Fruit fly (Drosophila melanogaster) whole organism, embryonic: ENCODE measurements around the gene Taf6.

Source experiments
- Ada2b ChIP-seq: fragments of 200-800 bp; sonication (Bioruptor generic); IDR thresholded peaks from 2 replicates; pipeline ENCODE4 v1.3.6; 2022; ENCODE audit warnings: missing biosample characterization, missing genetic modification characterization
- BEAF-32 ChIP-seq: fragments of 200-800 bp; sonication (Bioruptor generic); optimal IDR thresholded peaks from 3 replicates; lab custom pipeline; 2017; ENCODE audit warnings: missing biosample characterization, missing genetic modification characterization, mild to moderate bottlenecking, moderate library complexity, missing genetic modification reagents
- CG10267 ChIP-seq: fragments of 200-800 bp; sonication (Bioruptor generic); optimal IDR thresholded peaks from 2 replicates; lab custom pipeline; 2018; ENCODE audit warnings: missing biosample characterization, mild to moderate bottlenecking, missing genetic modification characterization, moderate library complexity
- CG12104 ChIP-seq: fragments of 200-800 bp; sonication (Bioruptor generic); optimal IDR thresholded peaks from 3 replicates; lab custom pipeline; 2016; ENCODE audit warnings: missing biosample characterization, missing genetic modification characterization
- CG12299 ChIP-seq: fragments of 200-800 bp; sonication (Bioruptor generic); optimal IDR thresholded peaks from 2 replicates; lab custom pipeline; 2018; ENCODE audit warnings: missing biosample characterization, mild to moderate bottlenecking, missing genetic modification characterization
- CG13287 ChIP-seq: fragments of 200-800 bp; sonication (Bioruptor generic); IDR thresholded peaks from 2 replicates; pipeline ENCODE4 v1.3.6; 2022; ENCODE audit warnings: missing biosample characterization, missing genetic modification characterization; ENCODE audit not compliant: partially characterized antibody
- CG14441 ChIP-seq: fragments of 200-800 bp; sonication (Bioruptor generic); IDR thresholded peaks from 2 replicates; pipeline ENCODE4 v1.3.6; 2022; ENCODE audit warnings: missing biosample characterization, missing genetic modification characterization
- CG16863 ChIP-seq: fragments of 200-800 bp; sonication (Bioruptor generic); optimal IDR thresholded peaks from 3 replicates; lab custom pipeline; 2016; ENCODE audit warnings: missing biosample characterization, missing genetic modification characterization
- CG1792 ChIP-seq: fragments of 200-800 bp; sonication (Bioruptor generic); optimal IDR thresholded peaks from 2 replicates; lab custom pipeline; 2016; ENCODE audit warnings: missing biosample characterization, missing genetic modification characterization
- CG2129 ChIP-seq: fragments of 200-800 bp; sonication (Bioruptor generic); IDR thresholded peaks from 2 replicates; pipeline ENCODE4 v1.3.6; 2022; ENCODE audit warnings: missing biosample characterization, missing genetic modification characterization; ENCODE audit not compliant: partially characterized antibody
- CG30020 ChIP-seq: fragments of 200-800 bp; optimal IDR thresholded peaks from 2 replicates; lab custom pipeline; 2019; ENCODE audit warnings: missing biosample characterization, mild to moderate bottlenecking, missing genetic modification characterization, moderate library complexity
- CG3065 ChIP-seq: fragments of 200-800 bp; sonication (Bioruptor generic); optimal IDR thresholded peaks from 2 replicates; lab custom pipeline; 2016; ENCODE audit warnings: missing biosample characterization, missing genetic modification characterization
- CG31441 ChIP-seq: fragments of 200-800 bp; sonication (Bioruptor generic); IDR thresholded peaks from 2 replicates; pipeline ENCODE4 v1.3.6; 2022; ENCODE audit warnings: missing biosample characterization, missing genetic modification characterization
- CG32532 ChIP-seq: fragments of 200-800 bp; sonication (Bioruptor generic); IDR thresholded peaks from 2 replicates; pipeline ENCODE4 v1.3.6; 2022; ENCODE audit warnings: missing biosample characterization, missing genetic modification characterization
- CG33213 ChIP-seq: fragments of 200-800 bp; sonication (Bioruptor generic); optimal IDR thresholded peaks from 3 replicates; lab custom pipeline; 2016; ENCODE audit warnings: missing biosample characterization, missing genetic modification characterization
- CG4328 ChIP-seq: fragments of 200-800 bp; sonication (Bioruptor generic); optimal IDR thresholded peaks from 3 replicates; lab custom pipeline; 2017; ENCODE audit warnings: missing biosample characterization, missing genetic modification reagents, missing genetic modification characterization
- CG4360 ChIP-seq: fragments of 200-800 bp; sonication (Bioruptor generic); IDR thresholded peaks from 2 replicates; pipeline ENCODE4 v1.3.6; 2022; ENCODE audit warnings: missing biosample characterization, missing genetic modification characterization
- CG5180 ChIP-seq: fragments of 200-800 bp; sonication (Bioruptor generic); optimal IDR thresholded peaks from 3 replicates; lab custom pipeline; 2017; ENCODE audit warnings: missing biosample characterization, missing genetic modification characterization, mild to moderate bottlenecking, moderate library complexity, missing genetic modification reagents
- CG7357 ChIP-seq: fragments of 200-800 bp; sonication (Bioruptor generic); IDR thresholded peaks from 3 replicates; pipeline ENCODE4 v1.3.6; 2022; ENCODE audit warnings: missing biosample characterization, missing genetic modification characterization
- CG7963 ChIP-seq: fragments of 200-800 bp; sonication (Bioruptor generic); IDR thresholded peaks from 3 replicates; pipeline ENCODE4 v1.3.6; 2022; ENCODE audit warnings: missing biosample characterization, missing genetic modification characterization; ENCODE audit not compliant: partially characterized antibody
- CG7987 ChIP-seq: fragments of 200-800 bp; sonication (Bioruptor generic); optimal IDR thresholded peaks from 2 replicates; lab custom pipeline; 2018; ENCODE audit warnings: missing biosample characterization, mild to moderate bottlenecking, missing genetic modification characterization, moderate library complexity
- CG9817 ChIP-seq: fragments of 200-800 bp; sonication (Bioruptor generic); optimal IDR thresholded peaks from 2 replicates; lab custom pipeline; 2018; ENCODE audit warnings: missing biosample characterization, mild to moderate bottlenecking, missing genetic modification characterization, moderate library complexity
- D19A ChIP-seq: fragments of 200-800 bp; optimal IDR thresholded peaks from 3 replicates; lab custom pipeline; 2019; ENCODE audit warnings: missing biosample characterization, mild to moderate bottlenecking, missing genetic modification characterization, moderate library complexity
- Deaf1 ChIP-seq: fragments of 200-800 bp; optimal IDR thresholded peaks from 3 replicates; lab custom pipeline; 2019; ENCODE audit warnings: missing biosample characterization, mild to moderate bottlenecking, missing genetic modification characterization, moderate library complexity
- Dek ChIP-seq: fragments of 200-800 bp; sonication (Bioruptor generic); optimal IDR thresholded peaks from 3 replicates; lab custom pipeline; 2019; ENCODE audit warnings: missing biosample characterization, mild to moderate bottlenecking, missing genetic modification characterization, moderate library complexity
- HLHmδ ChIP-seq: fragments of 200-800 bp; sonication (Bioruptor generic); optimal IDR thresholded peaks from 2 replicates; lab custom pipeline; 2018; ENCODE audit warnings: missing biosample characterization, mild to moderate bottlenecking, missing genetic modification characterization, moderate library complexity
- Med ChIP-seq: fragments of 200-800 bp; sonication (Bioruptor generic); peaks from one replicate; lab custom pipeline; 2016; ENCODE audit warnings: missing biosample characterization, missing genetic modification characterization, mild to moderate bottlenecking, inconsistent platforms, moderate library complexity
- Oli ChIP-seq: fragments of 200-800 bp; sonication (Bioruptor generic); optimal IDR thresholded peaks from 2 replicates; lab custom pipeline; 2018; ENCODE audit warnings: missing biosample characterization, mild to moderate bottlenecking, missing genetic modification characterization, moderate library complexity
- Pdp1 ChIP-seq, 2 experiments: fragments of 200-800 bp; sonication (Bioruptor generic); optimal IDR thresholded peaks; 3 replicates each; lab custom pipeline; 2016; ENCODE audit warnings: missing biosample characterization in 2 of 2, missing genetic modification characterization in 2 of 2, mild to moderate bottlenecking in 1 of 2, moderate library complexity in 1 of 2
- ab ChIP-seq: fragments of 200-800 bp; sonication (Bioruptor generic); optimal IDR thresholded peaks from 2 replicates; lab custom pipeline; 2016; ENCODE audit warnings: missing biosample characterization, missing genetic modification characterization
- ase ChIP-seq: fragments of 200-800 bp; sonication (Bioruptor generic); IDR thresholded peaks from 3 replicates; pipeline ENCODE4 v1.3.6; 2022; ENCODE audit warnings: missing biosample characterization, missing genetic modification characterization
- fd3F ChIP-seq: fragments of 200-800 bp; sonication (Bioruptor generic); optimal IDR thresholded peaks from 2 replicates; lab custom pipeline; 2018; ENCODE audit warnings: missing biosample characterization, mild to moderate bottlenecking, missing genetic modification characterization, moderate library complexity
- gce ChIP-seq: fragments of 200-800 bp; sonication (Bioruptor generic); IDR thresholded peaks from 3 replicates; pipeline ENCODE4 v1.3.6; 2022; ENCODE audit warnings: missing biosample characterization, missing genetic modification characterization
- gem ChIP-seq: fragments of 200-800 bp; sonication (Bioruptor generic); optimal IDR thresholded peaks from 2 replicates; lab custom pipeline; 2019; ENCODE audit warnings: missing biosample characterization, mild to moderate bottlenecking, missing genetic modification characterization, moderate library complexity
- jumu ChIP-seq: fragments of 200-800 bp; sonication (Bioruptor generic); optimal IDR thresholded peaks from 3 replicates; lab custom pipeline; 2016; ENCODE audit warnings: missing biosample characterization, missing genetic modification characterization
- ken ChIP-seq: fragments of 200-800 bp; sonication (Bioruptor generic); IDR thresholded peaks from 3 replicates; pipeline ENCODE4 v1.3.6; 2022; ENCODE audit warnings: missing biosample characterization, missing genetic modification characterization
- klu ChIP-seq: fragments of 200-800 bp; sonication (Bioruptor generic); IDR thresholded peaks from 2 replicates; pipeline ENCODE4 v1.3.6; 2022; ENCODE audit warnings: missing biosample characterization, missing genetic modification characterization
- lab ChIP-seq: fragments of 200-800 bp; sonication (Bioruptor generic); optimal IDR thresholded peaks from 3 replicates; lab custom pipeline; 2017; ENCODE audit warnings: missing biosample characterization, missing genetic modification characterization, mild to moderate bottlenecking, moderate library complexity, missing genetic modification reagents
- maf-S ChIP-seq: fragments of 200-800 bp; sonication (Bioruptor generic); optimal IDR thresholded peaks from 2 replicates; lab custom pipeline; 2016; ENCODE audit warnings: missing biosample characterization, missing genetic modification characterization
- onecut ChIP-seq: fragments of 200-800 bp; sonication (Bioruptor generic); IDR thresholded peaks from 2 replicates; pipeline ENCODE4 v1.3.6; 2022; ENCODE audit warnings: missing biosample characterization, missing genetic modification characterization
- p53 ChIP-seq: fragments of 200-800 bp; sonication (Bioruptor generic); optimal IDR thresholded peaks from 2 replicates; lab custom pipeline; 2016; ENCODE audit warnings: missing biosample characterization, missing genetic modification characterization
- run ChIP-seq: fragments of 200-800 bp; sonication (Bioruptor generic); optimal IDR thresholded peaks from 3 replicates; lab custom pipeline; 2018; ENCODE audit warnings: missing biosample characterization, mild to moderate bottlenecking, missing genetic modification characterization
- scrt ChIP-seq: fragments of 200-800 bp; sonication (Bioruptor generic); optimal IDR thresholded peaks from 2 replicates; lab custom pipeline; 2018; ENCODE audit warnings: missing biosample characterization, mild to moderate bottlenecking, missing genetic modification characterization, moderate library complexity
- sisA ChIP-seq: fragments of 200-800 bp; sonication (Bioruptor generic); IDR thresholded peaks from 2 replicates; pipeline ENCODE4 v1.3.6; 2022; ENCODE audit warnings: missing biosample characterization, missing genetic modification characterization
- tap ChIP-seq: fragments of 200-800 bp; optimal IDR thresholded peaks from 3 replicates; lab custom pipeline; 2019; ENCODE audit warnings: missing biosample characterization, mild to moderate bottlenecking, missing genetic modification characterization, moderate library complexity
- tgo ChIP-seq: fragments of 200-800 bp; sonication (Bioruptor generic); IDR thresholded peaks from 3 replicates; pipeline ENCODE4 v1.3.6; 2022; ENCODE audit warnings: missing biosample characterization, missing genetic modification characterization
- zfh2 ChIP-seq: fragments of 200-800 bp; sonication (Bioruptor generic); optimal IDR thresholded peaks from 2 replicates; lab custom pipeline; 2016; ENCODE audit warnings: missing biosample characterization, missing genetic modification characterization

Gene Taf6

DNA sequence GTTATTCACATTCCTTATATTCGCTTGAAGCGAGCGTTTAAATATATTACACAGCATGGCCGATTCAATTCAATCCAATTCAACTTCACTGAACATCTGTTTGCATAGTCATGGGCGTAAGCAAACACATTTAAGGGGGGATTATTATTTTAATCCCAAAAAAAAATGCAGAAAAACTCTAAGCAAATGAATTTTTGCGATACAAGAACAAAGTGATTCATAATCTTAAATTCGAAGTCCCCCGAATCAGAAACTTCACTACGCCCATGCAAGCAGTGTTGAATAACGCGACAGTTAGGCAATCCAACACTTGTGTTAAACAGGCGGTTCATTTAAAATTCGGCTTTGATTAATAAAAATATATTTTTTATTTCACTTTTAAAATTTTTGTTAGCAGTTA, 8.5 kb upstream of the Taf6 start, which contains the start of gene CG14100 (continued):
- peak; percentile 100 for TF ChIP-seq CG4328 (GFP tag; lab: Kevin White, UChicago)
- peak; percentile 100 for TF ChIP-seq Pdp1 (GFP tag; optimal IDR thresholded peaks at IDR 0.05; lab: Kevin White, UChicago)
- TF ChIP-seq Deaf1 (tag; lab: Kevin White, UChicago) = peak; percentile 92
- TF ChIP-seq CG32532 (GFP tag; lab: Robert Waterston, UW) = peak; percentile 100
- TF ChIP-seq CG13287 (GFP tag; lab: Robert Waterston, UW) = peak; percentile 59; the same call in 1 of the 2 replicates
- peak; percentile 100 for TF ChIP-seq tap (tag; lab: Kevin White, UChicago)
- peak; percentile 98 for TF ChIP-seq D19A (tag; lab: Kevin White, UChicago)
- peak; percentile 100 for TF ChIP-seq Oli (tag; lab: Kevin White, UChicago)
- TF ChIP-seq tgo (GFP tag; lab: Robert Waterston, UW) = peak; percentile 100
- TF ChIP-seq fd3F (GFP tag; lab: Kevin White, UChicago) = peak; percentile 100
- TF ChIP-seq CG9817 (tag; lab: Kevin White, UChicago) = peak; percentile 100
- TF ChIP-seq jumu (GFP tag; lab: Kevin White, UChicago) = peak; percentile 100
- peak; percentile 100 for TF ChIP-seq ken
- peak; percentile 100 for TF ChIP-seq gem (tag; lab: Kevin White, UChicago)
- TF ChIP-seq ase (GFP tag; lab: Robert Waterston, UW) = peak; percentile 100
- TF ChIP-seq sisA (GFP tag; lab: Robert Waterston, UW) = peak; percentile 100
- no peak for TF ChIP-seq CG7963
- TF ChIP-seq CG16863 (GFP tag; lab: Kevin White, UChicago) = peak; percentile 100
- TF ChIP-seq Ada2b (GFP tag; lab: Robert Waterston, UW) = peak; percentile 100
- peak; percentile 100 for TF ChIP-seq run (tag; lab: Kevin White, UChicago)
- TF ChIP-seq onecut (GFP tag; lab: Robert Waterston, UW) = peak; percentile 100
- TF ChIP-seq ab (GFP tag; lab: Kevin White, UChicago) = peak; percentile 100
- TF ChIP-seq CG7357 (GFP tag; lab: Robert Waterston, UW) = peak; percentile 100
- peak; percentile 100 for TF ChIP-seq p53
- TF ChIP-seq CG12104 (GFP tag; lab: Kevin White, UChicago) = peak; percentile 100
- TF ChIP-seq CG3065 (GFP tag; lab: Kevin White, UChicago) = peak; percentile 100
- TF ChIP-seq CG2129 = no peak
- TF ChIP-seq CG7987 (GFP tag; lab: Kevin White, UChicago) = peak; percentile 100
- peak; percentile 63 for TF ChIP-seq BEAF-32 (GFP tag; lab: Kevin White, UChicago)
- peak; percentile 100 for TF ChIP-seq zfh2 (GFP tag; lab: Kevin White, UChicago)
- TF ChIP-seq CG1792 (GFP tag; lab: Kevin White, UChicago) = peak; percentile 100
- TF ChIP-seq CG31441 (GFP tag; lab: Robert Waterston, UW) = peak; percentile 100
- peak; percentile 100 for TF ChIP-seq gce (GFP tag; lab: Robert Waterston, UW)
- TF ChIP-seq CG12299 (tag; lab: Kevin White, UChicago) = peak; percentile 100
- peak; percentile 94 for TF ChIP-seq CG30020 (tag; lab: Kevin White, UChicago)
- peak; percentile 100 for TF ChIP-seq maf-S (GFP tag; lab: Kevin White, UChicago)
- peak; percentile 100 for TF ChIP-seq Dek (tag; lab: Kevin White, UChicago)
- TF ChIP-seq HLHmδ (GFP tag; lab: Kevin White, UChicago) = peak; percentile 52
- peak; percentile 99 for TF ChIP-seq scrt (GFP tag; lab: Kevin White, UChicago)
- TF ChIP-seq lab (GFP tag; lab: Kevin White, UChicago) = peak; percentile 100
- peak; percentile 96 for TF ChIP-seq CG5180
- peak; percentile 100 for TF ChIP-seq CG14441 (GFP tag; lab: Robert Waterston, UW)
- TF ChIP-seq CG33213 = peak; percentile 100
- peak; percentile 100 for TF ChIP-seq CG10267 (tag; lab: Kevin White, UChicago)
- TF ChIP-seq Med (GFP tag; lab: Kevin White, UChicago) = peak; percentile 100
- peak; percentile 98 for TF ChIP-seq CG4360 (GFP tag; lab: Robert Waterston, UW)
- peak; percentile 100 for TF ChIP-seq klu (GFP tag; lab: Robert Waterston, UW)
